Fruit fly (Drosophila melanogaster) whole organism, prepupa: Measurements from ENCODE around the gene Nepl6.

Source experiments
- Blimp-1 ChIP-seq: fragments of 200-800 bp; sonication (Bioruptor generic); optimal IDR thresholded peaks from 3 replicates; lab custom pipeline; 2017; ENCODE audit warnings: missing biosample characterization, missing genetic modification characterization, mild to moderate bottlenecking, moderate library complexity, missing genetic modification reagents
- CG9139 ChIP-seq: fragments of 200-800 bp; sonication (Bioruptor generic); optimal IDR thresholded peaks from 3 replicates; lab custom pipeline; 2017; ENCODE audit warnings: missing biosample characterization, mild to moderate bottlenecking, missing genetic modification characterization
- Eip75B ChIP-seq: fragments of 200-800 bp; sonication (Bioruptor generic); optimal IDR thresholded peaks from 3 replicates; lab custom pipeline; 2016; ENCODE audit warnings: missing biosample characterization, missing genetic modification characterization
- Hr39 ChIP-seq: fragments of 200-800 bp; sonication (Bioruptor generic); optimal IDR thresholded peaks from 2 replicates; lab custom pipeline; 2016; ENCODE audit warnings: missing biosample characterization, missing genetic modification characterization
- acj6 ChIP-seq: fragments of 200-800 bp; sonication (Bioruptor generic); optimal IDR thresholded peaks from 3 replicates; lab custom pipeline; 2016; ENCODE audit warnings: missing biosample characterization, missing genetic modification characterization
- fd59A ChIP-seq: fragments of 200-800 bp; sonication (Bioruptor generic); optimal IDR thresholded peaks from 2 replicates; lab custom pipeline; 2017; ENCODE audit warnings: missing biosample characterization, mild to moderate bottlenecking, missing genetic modification characterization, missing genetic modification reagents
- lz ChIP-seq: fragments of 200-800 bp; sonication (Bioruptor generic); optimal IDR thresholded peaks from 3 replicates; lab custom pipeline; 2016; ENCODE audit warnings: missing biosample characterization, missing genetic modification characterization

DNA sequence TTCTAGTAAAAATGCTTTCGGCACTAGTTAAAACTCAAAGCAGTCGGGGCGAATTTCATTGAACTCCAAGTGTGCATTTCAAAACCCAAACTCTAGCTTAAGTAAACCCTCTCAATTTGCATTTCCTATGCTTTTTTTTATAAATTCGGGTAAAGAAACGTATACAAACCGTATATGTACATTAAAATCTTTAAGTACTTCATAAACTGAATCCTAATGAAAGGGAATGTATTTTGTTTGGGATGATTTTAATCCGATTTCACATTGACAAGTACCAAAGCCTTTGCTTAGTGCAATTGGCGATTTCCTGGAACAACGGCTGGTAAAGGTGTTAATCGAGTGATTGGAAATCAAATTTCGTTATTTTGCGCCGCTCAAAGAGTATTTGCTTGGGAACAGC lies 44.1 kb downstream of the Nepl6 start:
- TF ChIP-seq CG9139 (GFP tag; lab: Kevin White, UChicago) (no peak), Eip75B (GFP tag; lab: Kevin White, UChicago) (no peak), Hr39 (GFP tag; lab: Kevin White, UChicago) (no peak), acj6 (no peak), lz (GFP tag; lab: Kevin White, UChicago) (no peak), fd59A (GFP tag; lab: Kevin White, UChicago) (no peak), Blimp-1 (GFP tag; lab: Kevin White, UChicago) (no peak)
